Fruit fly (Drosophila melanogaster) whole organism, embryonic: Measurements from ENCODE around the gene Wbp2.

Experiments used
- BEAF-32 ChIP-seq: fragments of 200-800 bp; sonication (Bioruptor generic); optimal IDR thresholded peaks from 3 replicates; lab custom pipeline; 2017; ENCODE audit warnings: missing biosample characterization, missing genetic modification characterization, mild to moderate bottlenecking, moderate library complexity, missing genetic modification reagents
- CG11247 ChIP-seq: fragments of 200-800 bp; sonication (Bioruptor generic); IDR thresholded peaks from 2 replicates; pipeline ENCODE4 v1.3.6; 2022; ENCODE audit warnings: missing biosample characterization, missing genetic modification characterization
- CG12659 ChIP-seq: fragments of 200-800 bp; sonication (Bioruptor generic); optimal IDR thresholded peaks from 3 replicates; lab custom pipeline; 2017; ENCODE audit warnings: mild to moderate bottlenecking, missing biosample characterization, missing genetic modification reagents, missing genetic modification characterization
- CG14667 ChIP-seq: fragments of 200-800 bp; sonication (Bioruptor generic); IDR thresholded peaks from 2 replicates; pipeline ENCODE4 v1.3.6; 2022; ENCODE audit warnings: missing biosample characterization, missing genetic modification characterization
- CG16815 ChIP-seq: fragments of 200-800 bp; sonication (Bioruptor generic); optimal IDR thresholded peaks from 3 replicates; lab custom pipeline; 2017; ENCODE audit warnings: missing biosample characterization, mild to moderate bottlenecking, missing genetic modification characterization
- CG17829 ChIP-seq: fragments of 200-800 bp; optimal IDR thresholded peaks from 2 replicates; lab custom pipeline; 2019; ENCODE audit warnings: missing biosample characterization, mild to moderate bottlenecking, missing genetic modification characterization, moderate library complexity
- CG18476 ChIP-seq: fragments of 200-800 bp; sonication (Bioruptor generic); optimal IDR thresholded peaks from 2 replicates; lab custom pipeline; 2016; ENCODE audit warnings: missing biosample characterization, mild to moderate bottlenecking, missing genetic modification characterization
- CG18599 ChIP-seq: fragments of 200-800 bp; sonication (Bioruptor generic); optimal IDR thresholded peaks from 3 replicates; lab custom pipeline; 2017; ENCODE audit warnings: missing biosample characterization, missing genetic modification characterization, mild to moderate bottlenecking, moderate library complexity, missing genetic modification reagents
- CG2199 ChIP-seq: fragments of 200-800 bp; sonication (Bioruptor generic); IDR thresholded peaks from 3 replicates; pipeline ENCODE4 v1.3.6; 2022; ENCODE audit warnings: missing biosample characterization, missing genetic modification characterization
- CG3163 ChIP-seq: fragments of 200-800 bp; sonication (Bioruptor generic); optimal IDR thresholded peaks from 3 replicates; lab custom pipeline; 2016; ENCODE audit warnings: missing biosample characterization, missing genetic modification characterization
- CG32532 ChIP-seq: fragments of 200-800 bp; sonication (Bioruptor generic); IDR thresholded peaks from 2 replicates; pipeline ENCODE4 v1.3.6; 2022; ENCODE audit warnings: missing biosample characterization, missing genetic modification characterization
- CG3407 ChIP-seq: fragments of 200-800 bp; sonication (Bioruptor generic); optimal IDR thresholded peaks from 2 replicates; lab custom pipeline; 2018; ENCODE audit warnings: missing biosample characterization, mild to moderate bottlenecking, missing genetic modification characterization
- CG34422 ChIP-seq: fragments of 200-800 bp; sonication (Bioruptor generic); IDR thresholded peaks from 3 replicates; pipeline ENCODE4 v1.3.6; 2022; ENCODE audit warnings: missing biosample characterization, missing genetic modification characterization
- CG4282 ChIP-seq: fragments of 200-800 bp; sonication (Bioruptor generic); optimal IDR thresholded peaks from 2 replicates; lab custom pipeline; 2016; ENCODE audit warnings: missing biosample characterization, missing genetic modification characterization
- CG4360 ChIP-seq: fragments of 200-800 bp; sonication (Bioruptor generic); IDR thresholded peaks from 2 replicates; pipeline ENCODE4 v1.3.6; 2022; ENCODE audit warnings: missing biosample characterization, missing genetic modification characterization
- CG4404 ChIP-seq: fragments of 200-800 bp; sonication (Bioruptor generic); IDR thresholded peaks from 2 replicates; pipeline ENCODE4 v1.3.6; 2022; ENCODE audit warnings: missing biosample characterization, missing genetic modification characterization
- CG4424 ChIP-seq: fragments of 200-800 bp; sonication (Bioruptor generic); optimal IDR thresholded peaks from 3 replicates; lab custom pipeline; 2016; ENCODE audit warnings: missing biosample characterization, missing genetic modification characterization
- CG4730 ChIP-seq: fragments of 200-800 bp; sonication (Bioruptor generic); IDR thresholded peaks from 2 replicates; pipeline ENCODE4 v1.3.6; 2022; ENCODE audit warnings: missing biosample characterization, missing genetic modification characterization
- CG9817 ChIP-seq: fragments of 200-800 bp; sonication (Bioruptor generic); optimal IDR thresholded peaks from 2 replicates; lab custom pipeline; 2018; ENCODE audit warnings: missing biosample characterization, mild to moderate bottlenecking, missing genetic modification characterization, moderate library complexity
- CG9876 ChIP-seq: fragments of 200-800 bp; sonication (Bioruptor generic); optimal IDR thresholded peaks from 2 replicates; lab custom pipeline; 2016; ENCODE audit warnings: missing biosample characterization, missing genetic modification characterization
- CHES-1-like ChIP-seq: fragments of 200-800 bp; sonication (Bioruptor generic); optimal IDR thresholded peaks from 2 replicates; lab custom pipeline; 2016; ENCODE audit warnings: missing biosample characterization, missing genetic modification characterization
- Dfd ChIP-seq, 2 experiments: fragments of >200 bp; optimal IDR thresholded peaks; 2 replicates each; lab custom pipeline; 2017; ENCODE audit warnings: missing biosample characterization in 2 of 2, missing genetic modification characterization in 2 of 2
- GATAe ChIP-seq: fragments of 200-800 bp; sonication (Bioruptor generic); conservative IDR thresholded peaks from 2 replicates; pipeline ENCODE4 v1.3.6; 2022; ENCODE audit warnings: missing biosample characterization, missing genetic modification characterization
- MBD-R2 ChIP-seq: fragments of 200-800 bp; sonication (Bioruptor generic); IDR thresholded peaks from 2 replicates; pipeline ENCODE4 v1.3.6; 2022; ENCODE audit warnings: missing biosample characterization, missing genetic modification characterization
- Nf-YC ChIP-seq: fragments of 200-800 bp; optimal IDR thresholded peaks from 3 replicates; lab custom pipeline; 2019; ENCODE audit warnings: missing biosample characterization, mild to moderate bottlenecking, missing genetic modification characterization, moderate library complexity
- Oaz ChIP-seq: fragments of 200-800 bp; sonication (Bioruptor generic); IDR thresholded peaks from 2 replicates; pipeline ENCODE4 v1.3.6; 2022; ENCODE audit warnings: missing biosample characterization, missing genetic modification characterization
- Opbp ChIP-seq: fragments of 200-800 bp; sonication (Bioruptor generic); IDR thresholded peaks from 3 replicates; pipeline ENCODE4 v1.3.6; 2022; ENCODE audit warnings: missing biosample characterization, missing genetic modification characterization; ENCODE audit not compliant: partially characterized antibody
- PHDP ChIP-seq: fragments of 200-800 bp; sonication (Bioruptor generic); optimal IDR thresholded peaks from 3 replicates; lab custom pipeline; 2018; ENCODE audit warnings: missing biosample characterization, mild to moderate bottlenecking, missing genetic modification characterization, moderate library complexity
- Ptx1 ChIP-seq: fragments of 200-800 bp; sonication (Bioruptor generic); IDR thresholded peaks from 2 replicates; pipeline ENCODE4 v1.3.6; 2022; ENCODE audit warnings: missing biosample characterization, missing genetic modification characterization
- Sox102F ChIP-seq: fragments of 200-800 bp; sonication (Bioruptor generic); optimal IDR thresholded peaks from 2 replicates; lab custom pipeline; 2018; ENCODE audit warnings: missing biosample characterization, mild to moderate bottlenecking, missing genetic modification characterization, moderate library complexity
- TFAM ChIP-seq: fragments of 200-800 bp; sonication (Bioruptor generic); optimal IDR thresholded peaks from 2 replicates; lab custom pipeline; 2017; ENCODE audit warnings: missing biosample characterization, missing genetic modification characterization, inconsistent platforms
- amos ChIP-seq: fragments of 200-800 bp; sonication (Bioruptor generic); IDR thresholded peaks from 2 replicates; pipeline ENCODE4 v1.3.6; 2022; ENCODE audit warnings: missing biosample characterization, missing genetic modification characterization; ENCODE audit not compliant: partially characterized antibody
- ci ChIP-seq: fragments of 200-800 bp; sonication (Bioruptor generic); IDR thresholded peaks from 3 replicates; pipeline ENCODE4 v1.3.6; 2022; ENCODE audit warnings: missing biosample characterization, missing genetic modification characterization
- crc ChIP-seq: fragments of 200-800 bp; sonication (Bioruptor generic); optimal IDR thresholded peaks from 2 replicates; lab custom pipeline; 2016; ENCODE audit warnings: missing biosample characterization, missing genetic modification characterization
- crol ChIP-seq: fragments of 200-800 bp; sonication (Bioruptor generic); IDR thresholded peaks from 2 replicates; pipeline ENCODE4 v1.3.6; 2022; ENCODE audit warnings: missing biosample characterization, missing genetic modification characterization
- cwo ChIP-seq: fragments of 200-800 bp; sonication (Bioruptor generic); optimal IDR thresholded peaks from 3 replicates; lab custom pipeline; 2017; ENCODE audit warnings: missing biosample characterization, missing genetic modification characterization, mild to moderate bottlenecking, moderate library complexity, missing genetic modification reagents
- exex ChIP-seq: fragments of 200-800 bp; sonication (Bioruptor generic); optimal IDR thresholded peaks from 4 replicates; lab custom pipeline; 2018; ENCODE audit warnings: missing biosample characterization, mild to moderate bottlenecking, missing genetic modification characterization, moderate library complexity
- fd102C ChIP-seq: fragments of 200-800 bp; sonication (Bioruptor generic); optimal IDR thresholded peaks from 2 replicates; lab custom pipeline; 2018; ENCODE audit warnings: missing biosample characterization, mild to moderate bottlenecking, missing genetic modification characterization, moderate library complexity
- her ChIP-seq: fragments of 200-800 bp; sonication (Bioruptor generic); optimal IDR thresholded peaks from 2 replicates; lab custom pipeline; 2016; ENCODE audit warnings: missing biosample characterization, missing genetic modification characterization
- insv ChIP-seq, 2 experiments: fragments of 200-800 bp; sonication (Bioruptor generic); optimal IDR thresholded peaks; 3 replicates each; lab custom pipeline; 2016 to 2018; ENCODE audit warnings: missing biosample characterization in 2 of 2, missing genetic modification characterization in 2 of 2
- klu ChIP-seq: fragments of 200-800 bp; sonication (Bioruptor generic); IDR thresholded peaks from 2 replicates; pipeline ENCODE4 v1.3.6; 2022; ENCODE audit warnings: missing biosample characterization, missing genetic modification characterization
- lilli ChIP-seq: fragments of 200-800 bp; sonication (Bioruptor generic); optimal IDR thresholded peaks from 3 replicates; lab custom pipeline; 2016; ENCODE audit warnings: missing biosample characterization, missing genetic modification characterization
- pb ChIP-seq: fragments of 200-800 bp; sonication (Bioruptor generic); optimal IDR thresholded peaks from 3 replicates; lab custom pipeline; 2016; ENCODE audit warnings: missing biosample characterization, missing genetic modification characterization
- schlank ChIP-seq: fragments of 200-800 bp; sonication (Bioruptor generic); optimal IDR thresholded peaks from 2 replicates; lab custom pipeline; 2018; ENCODE audit warnings: missing biosample characterization, mild to moderate bottlenecking, missing genetic modification characterization
- slou ChIP-seq: fragments of 200-800 bp; sonication (Bioruptor generic); optimal IDR thresholded peaks from 3 replicates; lab custom pipeline; 2016; ENCODE audit warnings: missing biosample characterization, missing genetic modification characterization
- so ChIP-seq: fragments of 200-800 bp; sonication (Bioruptor generic); IDR thresholded peaks from 3 replicates; pipeline ENCODE4 v1.3.6; 2022; ENCODE audit warnings: missing biosample characterization, missing genetic modification characterization
- sr ChIP-seq: fragments of 200-800 bp; sonication (Bioruptor generic); IDR thresholded peaks from 3 replicates; pipeline ENCODE4 v1.3.6; 2022; ENCODE audit warnings: missing biosample characterization, missing genetic modification characterization
- stwl ChIP-seq: fragments of 200-800 bp; sonication (Bioruptor generic); optimal IDR thresholded peaks from 3 replicates; lab custom pipeline; 2018; ENCODE audit warnings: missing biosample characterization, mild to moderate bottlenecking, missing genetic modification characterization, moderate library complexity
- vfl ChIP-seq: fragments of 200-800 bp; sonication (Bioruptor generic); optimal IDR thresholded peaks from 2 replicates; lab custom pipeline; 2016; ENCODE audit warnings: missing biosample characterization, missing genetic modification characterization
- wdn ChIP-seq: fragments of 200-800 bp; sonication (Bioruptor generic); IDR thresholded peaks from 2 replicates; pipeline ENCODE4 v1.3.6; 2022; ENCODE audit warnings: missing biosample characterization, missing genetic modification characterization
- wek ChIP-seq: fragments of 200-800 bp; sonication (Bioruptor generic); optimal IDR thresholded peaks from 3 replicates; lab custom pipeline; 2018; ENCODE audit warnings: missing biosample characterization, mild to moderate bottlenecking, missing genetic modification characterization, moderate library complexity

Wbp2 gene

dm6 chr3L:12804730-12805170 lies 45.2 kb upstream of the Wbp2 start, which contains the start of gene Atg1 (continued):
- TF ChIP-seq slou (GFP tag; lab: Kevin White, UChicago): no peak
- TF ChIP-seq CG4282 (GFP tag; lab: Kevin White, UChicago): peak; percentile 17
- TF ChIP-seq MBD-R2 (GFP tag; lab: Robert Waterston, UW): peak; percentile 26; the same call in 1 of the 2 replicates
- peak; percentile 13; the same call in 1 of the 2 replicates for TF ChIP-seq CG32532
- no peak for TF ChIP-seq CG11247 (GFP tag; lab: Robert Waterston, UW)
- TF ChIP-seq CG34422: peak; percentile 36; the same call in 1 of the 3 replicates
- TF ChIP-seq insv (GFP tag; optimal IDR thresholded peaks at IDR 0.05; lab: Kevin White, UChicago): peak in 1 of 2 experiments; percentile 19
- TF ChIP-seq Sox102F (GFP tag; lab: Kevin White, UChicago): no peak
- 0 out of 3 replicates have a peak, but pooled peaks have one; percentile 42 for TF ChIP-seq so (GFP tag; lab: Robert Waterston, UW)
- peak; percentile 39 for TF ChIP-seq CG3163 (GFP tag; lab: Kevin White, UChicago)
- no peak for TF ChIP-seq vfl (GFP tag; lab: Kevin White, UChicago)
- no peak for TF ChIP-seq CG4404 (GFP tag; lab: Robert Waterston, UW)
- TF ChIP-seq GATAe (GFP tag; lab: Robert Waterston, UW): no peak
- TF ChIP-seq Dfd (GFP tag; optimal IDR thresholded peaks at IDR 0.05; lab: Kevin White, UChicago): no peak
- no peak for TF ChIP-seq Ptx1
- 0 out of 3 replicates have a peak, but pooled peaks have one; percentile 27 for TF ChIP-seq CG2199 (GFP tag; lab: Robert Waterston, UW)
- peak; percentile 16; the same call in 1 of the 2 replicates for TF ChIP-seq crol (GFP tag; lab: Robert Waterston, UW)
- peak; percentile 22 for TF ChIP-seq CG17829 (tag; lab: Kevin White, UChicago)
- no peak for TF ChIP-seq crc
- TF ChIP-seq CG3407 (GFP tag; lab: Kevin White, UChicago): no peak
- TF ChIP-seq CG4730 (GFP tag; lab: Robert Waterston, UW): no peak
- peak; percentile 43 for TF ChIP-seq CG12659
- TF ChIP-seq CG4360 (GFP tag; lab: Robert Waterston, UW): no peak
- TF ChIP-seq ci (GFP tag; lab: Robert Waterston, UW): peak; percentile 33; the same call in 1 of the 3 replicates
- no peak for TF ChIP-seq CG9817 (tag; lab: Kevin White, UChicago)
- TF ChIP-seq TFAM (GFP tag; lab: Kevin White, UChicago): no peak
- no peak for TF ChIP-seq Oaz (GFP tag; lab: Robert Waterston, UW)
- TF ChIP-seq sr (GFP tag; lab: Robert Waterston, UW): peak; percentile 88
- no peak for TF ChIP-seq fd102C
- TF ChIP-seq stwl (tag; lab: Kevin White, UChicago): peak; percentile 1
- TF ChIP-seq Opbp (GFP tag; lab: Robert Waterston, UW): no peak
- TF ChIP-seq CG18599 (GFP tag; lab: Kevin White, UChicago): peak; percentile 26
- TF ChIP-seq wek: peak; percentile 19
- TF ChIP-seq her (GFP tag; lab: Kevin White, UChicago): peak; percentile 51
- no peak for TF ChIP-seq CG16815 (GFP tag; lab: Kevin White, UChicago)
- TF ChIP-seq lilli (GFP tag; lab: Kevin White, UChicago): no peak
- peak; percentile 16 for TF ChIP-seq Nf-YC (tag; lab: Kevin White, UChicago)
- no peak for TF ChIP-seq PHDP (tag; lab: Kevin White, UChicago)
- peak; percentile 23 for TF ChIP-seq CHES-1-like
- TF ChIP-seq pb (GFP tag; lab: Kevin White, UChicago): peak; percentile 9
- no peak; the same call in 1 of the 2 replicates for TF ChIP-seq amos (GFP tag; lab: Robert Waterston, UW)
- TF ChIP-seq klu (GFP tag; lab: Robert Waterston, UW): peak; percentile 43; the same call in 1 of the 2 replicates
- no peak for TF ChIP-seq schlank (tag; lab: Kevin White, UChicago)
- no peak for TF ChIP-seq CG14667 (GFP tag; lab: Robert Waterston, UW)
- TF ChIP-seq BEAF-32 (GFP tag; lab: Kevin White, UChicago): peak; percentile 37
- TF ChIP-seq CG18476: no peak
- peak; percentile 26 for TF ChIP-seq cwo (GFP tag; lab: Kevin White, UChicago)
- no peak for TF ChIP-seq wdn (GFP tag; lab: Robert Waterston, UW)
- no peak for TF ChIP-seq CG4424
- peak; percentile 71 for TF ChIP-seq exex (tag; lab: Kevin White, UChicago)
- no peak for TF ChIP-seq CG9876 (GFP tag; lab: Kevin White, UChicago)
